Fruit fly (Drosophila melanogaster) whole organism, embryonic: Measurements from ENCODE around the gene CG34296.

Experiments
- Aef1 ChIP-seq: fragments of 200-800 bp; sonication (Bioruptor generic); IDR thresholded peaks from 3 replicates; pipeline ENCODE4 v1.3.6; 2022; ENCODE audit warnings: missing biosample characterization, missing genetic modification characterization
- B-H1 ChIP-seq: fragments of 200-800 bp; sonication (Bioruptor generic); IDR thresholded peaks from 3 replicates; pipeline ENCODE4 v1.3.6; 2022; ENCODE audit warnings: missing biosample characterization, missing genetic modification characterization
- Bdp1 ChIP-seq: fragments of 200-800 bp; sonication (Bioruptor generic); optimal IDR thresholded peaks from 3 replicates; lab custom pipeline; 2016; ENCODE audit warnings: missing biosample characterization, missing genetic modification characterization
- CG13287 ChIP-seq: fragments of 200-800 bp; sonication (Bioruptor generic); IDR thresholded peaks from 2 replicates; pipeline ENCODE4 v1.3.6; 2022; ENCODE audit warnings: missing biosample characterization, missing genetic modification characterization; ENCODE audit not compliant: partially characterized antibody
- CG14441 ChIP-seq: fragments of 200-800 bp; sonication (Bioruptor generic); IDR thresholded peaks from 2 replicates; pipeline ENCODE4 v1.3.6; 2022; ENCODE audit warnings: missing biosample characterization, missing genetic modification characterization
- CG15011 ChIP-seq: fragments of 200-800 bp; sonication (Bioruptor generic); optimal IDR thresholded peaks from 3 replicates; lab custom pipeline; 2018; ENCODE audit warnings: missing biosample characterization, mild to moderate bottlenecking, missing genetic modification characterization
- CG16813 ChIP-seq: fragments of 200-800 bp; sonication (Bioruptor generic); IDR thresholded peaks from 3 replicates; pipeline ENCODE4 v1.3.6; 2022; ENCODE audit warnings: missing biosample characterization, missing genetic modification characterization; ENCODE audit not compliant: partially characterized antibody
- CG17186 ChIP-seq: fragments of 200-800 bp; sonication (Bioruptor generic); optimal IDR thresholded peaks from 3 replicates; lab custom pipeline; 2017; ENCODE audit warnings: missing biosample characterization, missing genetic modification reagents, missing genetic modification characterization
- CG1792 ChIP-seq: fragments of 200-800 bp; sonication (Bioruptor generic); optimal IDR thresholded peaks from 2 replicates; lab custom pipeline; 2016; ENCODE audit warnings: missing biosample characterization, missing genetic modification characterization
- CG18476 ChIP-seq: fragments of 200-800 bp; sonication (Bioruptor generic); optimal IDR thresholded peaks from 2 replicates; lab custom pipeline; 2016; ENCODE audit warnings: missing biosample characterization, mild to moderate bottlenecking, missing genetic modification characterization
- CG30431 ChIP-seq: fragments of 200-800 bp; sonication (Bioruptor generic); optimal IDR thresholded peaks from 2 replicates; lab custom pipeline; 2017; ENCODE audit warnings: missing biosample characterization, missing genetic modification characterization
- CG31365 ChIP-seq: fragments of 200-800 bp; sonication (Bioruptor generic); optimal IDR thresholded peaks from 2 replicates; lab custom pipeline; 2018; ENCODE audit warnings: missing biosample characterization, mild to moderate bottlenecking, missing genetic modification characterization
- CG3726 ChIP-seq: fragments of 200-800 bp; sonication (Bioruptor generic); IDR thresholded peaks from 3 replicates; pipeline ENCODE4, ENCODE4 v1.3.6; 2022; ENCODE audit warnings: missing biosample characterization, missing genetic modification characterization
- CG3847 ChIP-seq: fragments of 200-800 bp; sonication (Bioruptor generic); IDR thresholded peaks from 2 replicates; pipeline ENCODE4 v1.3.6; 2022; ENCODE audit warnings: missing biosample characterization, missing genetic modification characterization
- CG6654 ChIP-seq: fragments of 200-800 bp; sonication (Bioruptor generic); optimal IDR thresholded peaks from 2 replicates; lab custom pipeline; 2017; ENCODE audit warnings: missing biosample characterization, mild to moderate bottlenecking, missing genetic modification characterization
- Dll ChIP-seq: fragments of 200-800 bp; sonication (Bioruptor generic); IDR thresholded peaks from 4 replicates; pipeline ENCODE4 v1.3.6; 2022; ENCODE audit warnings: missing biosample characterization, missing genetic modification characterization; ENCODE audit not compliant: partially characterized antibody
- Doc3 ChIP-seq: fragments of 200-800 bp; sonication (Bioruptor generic); IDR thresholded peaks from 3 replicates; pipeline ENCODE4 v1.3.6; 2022; ENCODE audit warnings: missing biosample characterization, missing genetic modification characterization; ENCODE audit not compliant: partially characterized antibody
- E2f1 ChIP-seq: fragments of 200-800 bp; sonication (Bioruptor generic); IDR thresholded peaks from 2 replicates; pipeline ENCODE4 v1.3.6; 2022; ENCODE audit warnings: missing biosample characterization, missing genetic modification characterization
- E2f2 ChIP-seq: fragments of 200-800 bp; sonication (Bioruptor generic); IDR thresholded peaks from 2 replicates; pipeline ENCODE4 v1.3.6; 2022; ENCODE audit warnings: missing biosample characterization, missing genetic modification characterization
- Fer1 ChIP-seq: fragments of 200-800 bp; sonication (Bioruptor generic); optimal IDR thresholded peaks from 2 replicates; lab custom pipeline; 2017; ENCODE audit warnings: missing biosample characterization, mild to moderate bottlenecking, missing genetic modification characterization
- HLH4C ChIP-seq: fragments of 200-800 bp; sonication (Bioruptor generic); IDR thresholded peaks from 3 replicates; pipeline ENCODE4 v1.3.6; 2022; ENCODE audit warnings: missing biosample characterization, missing genetic modification characterization; ENCODE audit not compliant: partially characterized antibody
- HLHmδ ChIP-seq: fragments of 200-800 bp; sonication (Bioruptor generic); optimal IDR thresholded peaks from 2 replicates; lab custom pipeline; 2018; ENCODE audit warnings: missing biosample characterization, mild to moderate bottlenecking, missing genetic modification characterization, moderate library complexity
- Hey ChIP-seq: fragments of 200-800 bp; sonication (Bioruptor generic); optimal IDR thresholded peaks from 3 replicates; lab custom pipeline; 2018; ENCODE audit warnings: missing biosample characterization, mild to moderate bottlenecking, missing genetic modification characterization
- NC2α ChIP-seq: fragments of 200-800 bp; sonication (Bioruptor generic); optimal IDR thresholded peaks from 2 replicates; lab custom pipeline; 2016; ENCODE audit warnings: missing biosample characterization, missing genetic modification characterization
- Nf-YC ChIP-seq: fragments of 200-800 bp; optimal IDR thresholded peaks from 3 replicates; lab custom pipeline; 2019; ENCODE audit warnings: missing biosample characterization, mild to moderate bottlenecking, missing genetic modification characterization, moderate library complexity
- Side ChIP-seq: fragments of 200-800 bp; sonication (Bioruptor generic); optimal IDR thresholded peaks from 2 replicates; lab custom pipeline; 2016; ENCODE audit warnings: missing biosample characterization, missing genetic modification characterization
- Xbp1 ChIP-seq: fragments of 200-800 bp; sonication (Bioruptor generic); optimal IDR thresholded peaks from 3 replicates; lab custom pipeline; 2016; ENCODE audit warnings: missing biosample characterization, mild to moderate bottlenecking, missing genetic modification characterization
- ac ChIP-seq: fragments of 200-800 bp; sonication (Bioruptor generic); optimal IDR thresholded peaks from 3 replicates; lab custom pipeline; 2017; ENCODE audit warnings: missing biosample characterization, mild to moderate bottlenecking, missing genetic modification characterization
- al ChIP-seq: fragments of 200-800 bp; sonication (Bioruptor generic); IDR thresholded peaks from 2 replicates; pipeline ENCODE4 v1.3.6; 2022; ENCODE audit warnings: missing biosample characterization, missing genetic modification characterization
- bcd ChIP-seq: fragments of 200-800 bp; sonication (Bioruptor generic); optimal IDR thresholded peaks from 2 replicates; lab custom pipeline; 2017; ENCODE audit warnings: missing biosample characterization, mild to moderate bottlenecking, missing genetic modification characterization
- crol ChIP-seq: fragments of 200-800 bp; sonication (Bioruptor generic); IDR thresholded peaks from 2 replicates; pipeline ENCODE4 v1.3.6; 2022; ENCODE audit warnings: missing biosample characterization, missing genetic modification characterization
- da ChIP-seq: fragments of 200-800 bp; sonication (Bioruptor generic); optimal IDR thresholded peaks from 2 replicates; lab custom pipeline; 2016; ENCODE audit warnings: missing biosample characterization, missing genetic modification characterization
- dysf ChIP-seq: fragments of 200-800 bp; sonication (Bioruptor generic); IDR thresholded peaks from 3 replicates; pipeline ENCODE4 v1.3.6; 2022; ENCODE audit warnings: missing biosample characterization, missing genetic modification characterization
- esg ChIP-seq: fragments of 200-800 bp; sonication (Bioruptor generic); conservative IDR thresholded peaks from 2 replicates; pipeline ENCODE4 v1.3.6; 2022; ENCODE audit warnings: missing biosample characterization, missing genetic modification characterization
- exex ChIP-seq: fragments of 200-800 bp; sonication (Bioruptor generic); optimal IDR thresholded peaks from 4 replicates; lab custom pipeline; 2018; ENCODE audit warnings: missing biosample characterization, mild to moderate bottlenecking, missing genetic modification characterization, moderate library complexity
- fd64A ChIP-seq: fragments of 200-800 bp; sonication (Bioruptor generic); optimal IDR thresholded peaks from 3 replicates; lab custom pipeline; 2018; ENCODE audit warnings: missing biosample characterization, mild to moderate bottlenecking, missing genetic modification characterization
- fu2 ChIP-seq: fragments of 200-800 bp; sonication (Bioruptor generic); optimal IDR thresholded peaks from 2 replicates; lab custom pipeline; 2016; ENCODE audit warnings: missing biosample characterization, missing genetic modification characterization
- ind ChIP-seq: fragments of 200-800 bp; sonication (Bioruptor generic); optimal IDR thresholded peaks from 3 replicates; lab custom pipeline; 2016; ENCODE audit warnings: missing biosample characterization, missing genetic modification characterization
- nmo ChIP-seq: fragments of 200-800 bp; sonication (Bioruptor generic); optimal IDR thresholded peaks from 2 replicates; lab custom pipeline; 2018; ENCODE audit warnings: missing biosample characterization, mild to moderate bottlenecking, missing genetic modification characterization, moderate library complexity
- pb ChIP-seq: fragments of 200-800 bp; sonication (Bioruptor generic); optimal IDR thresholded peaks from 3 replicates; lab custom pipeline; 2016; ENCODE audit warnings: missing biosample characterization, missing genetic modification characterization
- peb ChIP-seq: fragments of 200-800 bp; sonication (Bioruptor generic); IDR thresholded peaks from 2 replicates; pipeline ENCODE4 v1.3.6; 2022; ENCODE audit warnings: missing biosample characterization, missing genetic modification characterization
- prd ChIP-seq, 3 experiments: fragments of >200 bp in 2 of 3; fragments of 200-800 bp in 1 of 3; sonication (Bioruptor generic) in 1 of 3; optimal IDR thresholded peaks in 2 of 3; IDR thresholded peaks in 1 of 3; 2 replicates in 2 of 3; 3 replicates in 1 of 3; pipeline versions ENCODE4 v1.3.6 to Lab custom; 2017 to 2022; ENCODE audit warnings: missing biosample characterization in 1 of 3, missing genetic modification characterization in 1 of 3
- pros ChIP-seq: fragments of 200-800 bp; sonication (Bioruptor generic); optimal IDR thresholded peaks from 3 replicates; lab custom pipeline; 2019; ENCODE audit warnings: missing biosample characterization, mild to moderate bottlenecking, missing genetic modification characterization, moderate library complexity
- row ChIP-seq: fragments of 200-800 bp; sonication (Bioruptor generic); IDR thresholded peaks from 3 replicates; pipeline ENCODE4 v1.3.6; 2022; ENCODE audit warnings: missing biosample characterization, missing genetic modification characterization
- sens-2 ChIP-seq: fragments of 200-800 bp; sonication (Bioruptor generic); IDR thresholded peaks from 2 replicates; pipeline ENCODE4 v1.3.6; 2022; ENCODE audit warnings: missing biosample characterization, missing genetic modification characterization
- sr ChIP-seq: fragments of 200-800 bp; sonication (Bioruptor generic); IDR thresholded peaks from 3 replicates; pipeline ENCODE4 v1.3.6; 2022; ENCODE audit warnings: missing biosample characterization, missing genetic modification characterization
- ssp ChIP-seq: fragments of 200-800 bp; sonication (Bioruptor generic); IDR thresholded peaks from 2 replicates; pipeline ENCODE4 v1.3.6; 2022; ENCODE audit warnings: missing biosample characterization, missing genetic modification characterization
- toy ChIP-seq: fragments of 200-800 bp; sonication (Bioruptor generic); IDR thresholded peaks from 2 replicates; pipeline ENCODE4 v1.3.6; 2022; ENCODE audit warnings: missing biosample characterization, missing genetic modification characterization
- unc-4 ChIP-seq: fragments of 200-800 bp; sonication (Bioruptor generic); IDR thresholded peaks from 2 replicates; pipeline ENCODE4 v1.3.6; 2022; ENCODE audit warnings: missing biosample characterization, missing genetic modification characterization; ENCODE audit not compliant: partially characterized antibody
- zfh1 ChIP-seq: fragments of 200-800 bp; sonication (Bioruptor generic); IDR thresholded peaks from 3 replicates; pipeline ENCODE4 v1.3.6; 2022; ENCODE audit warnings: missing biosample characterization, missing genetic modification characterization

The CG34296 gene

dm6 chr3R:29675333-29675732 lies 47.0 kb upstream of the CG34296 start, which contains the start of the genes Bub3 and Cap-D2 (continued):
- TF ChIP-seq Nf-YC (tag; lab: Kevin White, UChicago) (no peak), al (GFP tag; lab: Robert Waterston, UW) (peak; percentile 39; the same call in 1 of the 2 replicates), CG30431 (GFP tag; lab: Kevin White, UChicago) (peak; percentile 21), row (GFP tag; lab: Robert Waterston, UW) (peak; percentile 91), HLHmδ (GFP tag; lab: Kevin White, UChicago) (no peak), toy (GFP tag; lab: Robert Waterston, UW) (no peak), exex (tag; lab: Kevin White, UChicago) (no peak), unc-4 (GFP tag; lab: Robert Waterston, UW) (peak; percentile 84), CG16813 (peak; percentile 84), CG15011 (GFP tag; lab: Kevin White, UChicago) (no peak), CG3847 (peak; percentile 75), sr (GFP tag; lab: Robert Waterston, UW) (no peak), ssp (0 out of 2 replicates have a peak, but pooled peaks have one; percentile 25), CG17186 (GFP tag; lab: Kevin White, UChicago) (peak; percentile 16), ind (peak; percentile 78), fu2 (GFP tag; lab: Kevin White, UChicago) (peak; percentile 68), esg (peak; percentile 70), da (no peak), Hey (no peak), NC2α (peak; percentile 19), E2f1 (GFP tag; lab: Robert Waterston, UW) (peak; percentile 44), fd64A (GFP tag; lab: Kevin White, UChicago) (no peak), Fer1 (no peak), CG6654 (peak; percentile 12), prd (optimal IDR thresholded peaks at IDR 0.05; lab: Kevin White, UChicago) (no peak), prd (GFP tag; IDR thresholded peaks at IDR 0.05; lab: Robert Waterston, UW) (peak; percentile 77), Bdp1 (GFP tag; lab: Kevin White, UChicago) (peak; percentile 58), E2f2 (GFP tag; lab: Robert Waterston, UW) (peak; percentile 77), Doc3 (GFP tag; lab: Robert Waterston, UW) (peak; percentile 86), dysf (GFP tag; lab: Robert Waterston, UW) (no peak), Xbp1 (GFP tag; lab: Kevin White, UChicago) (peak; percentile 79), crol (GFP tag; lab: Robert Waterston, UW) (no peak), pros (GFP tag; lab: Kevin White, UChicago) (no peak), peb (GFP tag; lab: Robert Waterston, UW) (no peak; the same call in 1 of the 2 replicates), nmo (GFP tag; lab: Kevin White, UChicago) (peak; percentile 75), HLH4C (GFP tag; lab: Robert Waterston, UW) (peak; percentile 86), CG31365 (tag; lab: Kevin White, UChicago) (peak; percentile 14), B-H1 (GFP tag; lab: Robert Waterston, UW) (peak; percentile 47; the same call in 2 of the 3 replicates), Side (GFP tag; lab: Kevin White, UChicago) (peak; percentile 79), zfh1 (peak; percentile 46; the same call in 1 of the 3 replicates), CG1792 (GFP tag; lab: Kevin White, UChicago) (peak; percentile 26), Aef1 (GFP tag; lab: Robert Waterston, UW) (peak; percentile 76), bcd (peak; percentile 67), sens-2 (GFP tag; lab: Robert Waterston, UW) (no peak), CG14441 (GFP tag; lab: Robert Waterston, UW) (peak; percentile 70), CG18476 (GFP tag; lab: Kevin White, UChicago) (peak; percentile 70), Dll (GFP tag; lab: Robert Waterston, UW) (peak; percentile 96), CG3726 (GFP tag; lab: Robert Waterston, UW) (no peak), ac (GFP tag; lab: Kevin White, UChicago) (no peak), CG13287 (GFP tag; lab: Robert Waterston, UW) (peak; percentile 92), pb (GFP tag; lab: Kevin White, UChicago) (peak; percentile 28)
